Fruit fly (Drosophila melanogaster): ENCODE results near the gene Nf-YC.

Gene Nf-YC

DNA sequence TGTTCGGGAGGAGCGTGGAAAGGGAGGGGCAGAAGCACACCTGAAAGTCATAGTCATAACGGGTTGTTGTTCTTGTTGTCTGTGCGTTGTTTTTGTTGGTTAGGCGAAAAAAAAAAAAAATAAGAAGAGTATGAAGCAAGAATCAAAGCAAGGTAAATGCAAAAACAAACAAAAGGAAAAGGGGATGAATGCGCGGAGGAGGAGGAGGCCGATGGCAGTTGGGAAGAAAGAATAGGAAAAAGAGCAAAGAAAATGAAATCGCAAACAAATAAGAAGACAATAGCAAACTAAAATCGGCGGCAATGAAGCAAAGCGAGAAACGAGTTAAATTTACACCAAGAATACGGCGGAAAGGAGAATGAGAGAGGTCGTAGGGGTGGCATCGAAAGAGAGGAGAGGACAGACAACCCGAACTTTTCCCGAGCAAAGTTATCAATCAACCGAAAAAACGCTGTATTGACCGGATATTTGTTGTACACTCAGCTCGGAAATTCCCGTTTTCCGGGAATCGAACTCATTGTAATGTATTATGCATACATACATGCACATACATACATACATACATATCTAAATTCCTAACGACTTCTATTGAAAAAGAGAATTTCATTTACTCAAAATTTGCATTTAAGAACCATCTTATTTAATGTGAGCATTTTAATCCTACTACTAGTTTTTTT is 39.8 kb upstream of the Nf-YC start:
- no peak for TF ChIP-seq jim (GFP tag; optimal IDR thresholded peaks at IDR 0.05)
- no peak for TF ChIP-seq Sp1 (GFP tag; optimal IDR thresholded peaks at IDR 0.05)
- TF ChIP-seq Hr78 (GFP tag; optimal IDR thresholded peaks at IDR 0.05) = no peak
- TF ChIP-seq Mio (GFP tag; optimal IDR thresholded peaks at IDR 0.05) = no peak
- no peak for TF ChIP-seq Myc (optimal IDR thresholded peaks at IDR 0.05)
- no peak for TF ChIP-seq Rel (GFP tag; optimal IDR thresholded peaks at IDR 0.05)
- peak; percentile 78 for TF ChIP-seq Rel (tag; optimal IDR thresholded peaks at IDR 0.05)
- no peak for TF ChIP-seq CrebA (GFP tag; optimal IDR thresholded peaks at IDR 0.05; ENCODE audit: borderline replicate concordance)
- TF ChIP-seq Jra (GFP tag; optimal IDR thresholded peaks at IDR 0.05) = no peak
- no peak for TF ChIP-seq OdsH (GFP tag; optimal IDR thresholded peaks at IDR 0.05)
- no peak for TF ChIP-seq Dfd (GFP tag; optimal IDR thresholded peaks at IDR 0.05)
- TF ChIP-seq h (GFP tag; optimal IDR thresholded peaks at IDR 0.05) = no peak
- no peak for TF ChIP-seq brk (GFP tag; optimal IDR thresholded peaks at IDR 0.05)
- TF ChIP-seq CG9705 (GFP tag; optimal IDR thresholded peaks at IDR 0.05) = no peak
- TF ChIP-seq dl (GFP tag; optimal IDR thresholded peaks at IDR 0.05; ENCODE audit: insufficient read depth in 1 of 2, partially characterized antibody in 2 of 2) = no peak
- TF ChIP-seq tai (GFP tag; optimal IDR thresholded peaks at IDR 0.05) = no peak
- peak; percentile 38 for TF ChIP-seq Dif (GFP tag; optimal IDR thresholded peaks at IDR 0.05; ENCODE audit: partially characterized antibody)
- peak; percentile 88 for TF ChIP-seq psq (GFP tag; optimal IDR thresholded peaks at IDR 0.05)
- TF ChIP-seq fru (GFP tag; optimal IDR thresholded peaks at IDR 0.05) = no peak
- TF ChIP-seq GATAd (GFP tag; optimal IDR thresholded peaks at IDR 0.05) = no peak
- TF ChIP-seq sage (GFP tag; optimal IDR thresholded peaks at IDR 0.05) = no peak
- TF ChIP-seq pan (optimal IDR thresholded peaks at IDR 0.05) = no peak
- TF ChIP-seq rgr (GFP tag; optimal IDR thresholded peaks at IDR 0.05) = no peak
- TF ChIP-seq woc (GFP tag; optimal IDR thresholded peaks at IDR 0.05) = no peak

DNA sequence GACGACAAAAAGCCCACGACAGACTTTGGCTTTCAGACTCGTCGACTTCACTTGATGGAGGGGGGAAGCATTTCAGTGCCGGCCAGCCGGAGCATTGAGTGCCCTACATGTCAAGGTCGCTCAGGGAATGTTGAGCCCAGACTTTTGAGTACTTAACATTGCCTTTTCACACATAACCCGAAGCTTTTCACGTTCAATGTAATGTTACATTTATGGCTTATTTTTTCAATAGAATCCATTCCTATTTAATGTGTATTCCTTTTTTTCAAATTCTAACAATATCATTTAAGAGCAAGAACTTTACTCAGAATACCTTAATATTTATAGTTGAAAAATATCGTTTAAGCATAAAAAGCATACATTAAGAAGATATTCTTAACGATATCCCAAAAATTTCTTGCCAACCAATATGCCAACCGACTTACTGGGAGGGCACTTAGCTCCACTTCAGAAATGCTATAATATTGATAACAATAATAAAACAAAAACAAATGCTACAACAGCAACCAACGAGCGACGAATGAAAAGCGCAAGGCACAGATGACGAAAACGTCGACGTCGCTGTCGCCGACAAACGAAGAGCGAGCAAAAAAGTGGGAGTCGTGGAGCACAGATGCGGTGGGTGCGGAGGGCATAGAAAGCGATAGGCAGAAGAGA is 39.2 kb upstream of the Nf-YC start:
- TF ChIP-seq Dif (GFP tag; optimal IDR thresholded peaks at IDR 0.05; ENCODE audit: partially characterized antibody) (no peak), Hnf4 (GFP tag; optimal IDR thresholded peaks at IDR 0.05) (no peak), Sp1 (GFP tag; optimal IDR thresholded peaks at IDR 0.05) (peak; percentile 47), Jra (GFP tag; optimal IDR thresholded peaks at IDR 0.05) (no peak), woc (GFP tag; optimal IDR thresholded peaks at IDR 0.05) (no peak), ey (GFP tag; optimal IDR thresholded peaks at IDR 0.05) (peak; percentile 86), OdsH (GFP tag; optimal IDR thresholded peaks at IDR 0.05) (no peak), br (GFP tag; optimal IDR thresholded peaks at IDR 0.05) (peak; percentile 6), Hr83 (GFP tag; optimal IDR thresholded peaks at IDR 0.05; ENCODE audit: poor library complexity, severe bottlenecking) (no peak), dmrt93B (GFP tag; optimal IDR thresholded peaks at IDR 0.05) (peak; percentile 87), Rel (GFP tag; optimal IDR thresholded peaks at IDR 0.05) (no peak), Rel (tag; optimal IDR thresholded peaks at IDR 0.05) (peak; percentile 62), dl (GFP tag; optimal IDR thresholded peaks at IDR 0.05; ENCODE audit: insufficient read depth in 1 of 2, partially characterized antibody in 2 of 2) (peak in 1 of 2 experiments; percentile 41), Abd-B (GFP tag; optimal IDR thresholded peaks at IDR 0.05) (no peak), CrebA (GFP tag; optimal IDR thresholded peaks at IDR 0.05; ENCODE audit: borderline replicate concordance) (no peak), Mio (GFP tag; optimal IDR thresholded peaks at IDR 0.05) (no peak), jim (GFP tag; optimal IDR thresholded peaks at IDR 0.05) (no peak), Vsx2 (GFP tag; optimal IDR thresholded peaks at IDR 0.05; ENCODE audit: partially characterized antibody) (no peak), GATAd (GFP tag; optimal IDR thresholded peaks at IDR 0.05) (no peak), HLH106 (tag; optimal IDR thresholded peaks at IDR 0.05) (peak; percentile 85), lola (GFP tag; optimal IDR thresholded peaks at IDR 0.05) (no peak), sage (GFP tag; optimal IDR thresholded peaks at IDR 0.05) (no peak), pan (optimal IDR thresholded peaks at IDR 0.05) (no peak), tai (GFP tag; optimal IDR thresholded peaks at IDR 0.05) (no peak), foxo (GFP tag; optimal IDR thresholded peaks at IDR 0.05) (peak in 1 of 2 experiments; percentile 89), Myc (optimal IDR thresholded peaks at IDR 0.05) (peak; percentile 55), h (GFP tag; optimal IDR thresholded peaks at IDR 0.05) (peak; percentile 82), CG9705 (GFP tag; optimal IDR thresholded peaks at IDR 0.05) (peak; percentile 68), N (GFP tag; optimal IDR thresholded peaks at IDR 0.05) (no peak), CG32264 (GFP tag; optimal IDR thresholded peaks at IDR 0.05) (no peak), brk (GFP tag; optimal IDR thresholded peaks at IDR 0.05) (no peak), Dfd (GFP tag; optimal IDR thresholded peaks at IDR 0.05) (no peak), sv (GFP tag; optimal IDR thresholded peaks at IDR 0.05) (peak; percentile 64), dsf (GFP tag; optimal IDR thresholded peaks at IDR 0.05; ENCODE audit: borderline replicate concordance) (no peak), usp (GFP tag; optimal IDR thresholded peaks at IDR 0.05) (no peak), fru (GFP tag; optimal IDR thresholded peaks at IDR 0.05) (peak; percentile 88), rgr (GFP tag; optimal IDR thresholded peaks at IDR 0.05) (peak; percentile 23), psq (GFP tag; optimal IDR thresholded peaks at IDR 0.05) (peak; percentile 96), Hr78 (GFP tag; optimal IDR thresholded peaks at IDR 0.05) (no peak)

All from whole organism, wandering third instar larva.